Fruit fly (Drosophila melanogaster): ENCODE measurements around the gene Fer1HCH.

The Fer1HCH gene

DNA sequence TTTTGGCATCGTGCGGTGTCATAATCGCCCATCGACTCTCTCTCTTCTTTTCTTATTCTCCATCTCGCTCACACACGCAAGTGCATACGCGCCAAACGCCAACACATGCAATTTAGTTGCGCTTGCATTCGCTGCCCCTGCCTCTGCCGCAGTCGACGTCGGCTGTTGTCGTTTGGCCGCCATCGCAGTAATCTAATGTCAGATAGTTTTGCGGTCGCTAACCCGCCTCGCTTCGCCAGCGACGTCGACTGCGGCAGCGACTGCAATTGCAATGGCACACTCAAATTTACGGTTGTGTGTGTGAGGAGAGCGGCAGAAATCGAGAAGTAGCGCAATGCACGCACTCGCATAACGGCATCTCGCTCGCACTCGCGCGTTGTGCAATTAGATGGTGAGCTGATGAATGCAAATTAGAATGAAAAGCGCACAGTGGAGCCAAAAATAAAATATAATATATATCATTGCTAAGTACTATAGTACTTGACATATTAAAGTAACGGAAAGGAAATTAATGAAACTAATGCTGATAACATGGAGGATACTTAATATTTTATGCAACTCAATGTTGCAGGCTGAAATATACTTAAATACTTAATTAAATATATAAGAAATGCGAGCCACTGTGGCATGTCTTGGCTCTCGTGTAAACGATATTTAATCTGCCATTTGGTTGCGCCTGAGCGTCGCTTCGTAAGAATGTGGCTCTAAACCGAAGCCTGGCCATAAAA, 43.6 kb downstream of the Fer1HCH start (continued):
- peak; percentile 86 for TF ChIP-seq CG8119 (GFP tag; IDR thresholded peaks at IDR 0.05)
- no peak for TF ChIP-seq CG10669 (GFP tag; optimal IDR thresholded peaks at IDR 0.05)
- TF ChIP-seq svp (GFP tag): no peak
- peak; percentile 39 for TF ChIP-seq pdm3 (GFP tag; optimal IDR thresholded peaks at IDR 0.05)
- TF ChIP-seq fkh (GFP tag; optimal IDR thresholded peaks at IDR 0.05): no peak
- peak; percentile 76 for TF ChIP-seq Eip78C (GFP tag)
- no peak for TF ChIP-seq cyc (GFP tag; optimal IDR thresholded peaks at IDR 0.05)
- TF ChIP-seq Smox (GFP tag; optimal IDR thresholded peaks at IDR 0.05): no peak
- no peak for TF ChIP-seq CG11902 (GFP tag; optimal IDR thresholded peaks at IDR 0.05)
- no peak for TF ChIP-seq Hr38 (GFP tag; optimal IDR thresholded peaks at IDR 0.05)
- peak; percentile 90 for TF ChIP-seq CG6276 (GFP tag; optimal IDR thresholded peaks at IDR 0.05)
- peak; percentile 55 for TF ChIP-seq net (GFP tag; optimal IDR thresholded peaks at IDR 0.05)
- no peak for TF ChIP-seq CG6792 (GFP tag; optimal IDR thresholded peaks at IDR 0.05)
- no peak for TF ChIP-seq CG34406 (GFP tag; optimal IDR thresholded peaks at IDR 0.05)
- TF ChIP-seq lz (GFP tag; optimal IDR thresholded peaks at IDR 0.05): no peak
- TF ChIP-seq CG4318 (GFP tag; optimal IDR thresholded peaks at IDR 0.05): peak; percentile 82
- TF ChIP-seq spab (GFP tag; optimal IDR thresholded peaks at IDR 0.05): no peak
- peak; percentile 33 for TF ChIP-seq CG10631 (GFP tag; optimal IDR thresholded peaks at IDR 0.05)
- TF ChIP-seq vri (GFP tag; optimal IDR thresholded peaks at IDR 0.05): no peak
- peak in 1 of 2 experiments; percentile 69 for TF ChIP-seq salr (GFP tag; optimal IDR thresholded peaks at IDR 0.05)
- peak; percentile 35 for TF ChIP-seq CG16779 (tag; optimal IDR thresholded peaks at IDR 0.05)
- TF ChIP-seq Sox15 (GFP tag; optimal IDR thresholded peaks at IDR 0.05): no peak
- TF ChIP-seq Hr4 (GFP tag; optimal IDR thresholded peaks at IDR 0.05): peak; percentile 84

DNA sequence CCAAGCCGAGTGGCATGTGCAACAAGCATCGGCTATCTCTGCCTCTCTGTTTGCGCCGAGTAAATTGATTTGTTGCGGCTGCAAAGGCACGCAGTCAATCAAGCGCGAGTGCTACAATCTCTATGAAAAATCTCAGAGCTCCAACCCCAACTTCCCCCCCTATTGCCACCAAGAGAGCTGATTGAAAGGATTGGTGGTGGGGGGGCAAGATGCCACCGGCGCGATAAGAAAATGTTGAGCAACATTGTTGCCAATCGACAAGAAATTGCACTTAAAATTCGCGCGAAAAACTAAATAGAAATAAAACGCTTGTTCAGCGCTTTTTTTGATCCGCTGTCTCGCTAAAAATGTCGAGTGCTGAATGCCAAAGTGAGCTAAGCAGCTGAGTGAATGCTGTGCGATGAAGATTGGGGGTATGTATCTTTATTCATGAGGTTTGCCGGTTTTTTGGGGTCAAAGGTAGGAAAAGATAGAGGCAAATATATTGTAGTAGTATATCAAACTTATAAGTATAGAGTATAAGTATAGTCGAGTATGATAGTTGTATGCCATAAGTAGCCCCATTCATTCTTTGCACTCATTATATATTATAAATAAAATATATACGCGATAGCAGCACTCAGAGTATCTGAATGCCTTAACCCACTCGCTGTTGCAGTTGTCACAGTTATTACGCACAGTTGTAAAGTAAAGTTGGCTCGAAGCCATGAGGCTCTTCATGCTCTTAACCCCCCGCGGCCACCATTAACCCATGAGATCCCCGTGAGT, 44.3 kb downstream of the Fer1HCH start:
- TF ChIP-seq vri (GFP tag; optimal IDR thresholded peaks at IDR 0.05) (no peak), acj6 (GFP tag; optimal IDR thresholded peaks at IDR 0.05) (no peak), Met (GFP tag; optimal IDR thresholded peaks at IDR 0.05) (no peak), Eip75B (GFP tag; optimal IDR thresholded peaks at IDR 0.05) (no peak), fd85E (GFP tag; optimal IDR thresholded peaks at IDR 0.05) (no peak), CG11762 (GFP tag; optimal IDR thresholded peaks at IDR 0.05; ENCODE audit: insufficient read depth) (no peak), achi (GFP tag; optimal IDR thresholded peaks at IDR 0.05) (peak; percentile 11), Hr38 (GFP tag; optimal IDR thresholded peaks at IDR 0.05) (no peak), Sox102F (GFP tag; optimal IDR thresholded peaks at IDR 0.05) (no peak), Lpt (GFP tag; optimal IDR thresholded peaks at IDR 0.05) (no peak), cyc (GFP tag; optimal IDR thresholded peaks at IDR 0.05) (no peak), CG32006 (GFP tag; optimal IDR thresholded peaks at IDR 0.05) (peak; percentile 49), Hr39 (GFP tag; optimal IDR thresholded peaks at IDR 0.05) (no peak), CG6854 (GFP tag; optimal IDR thresholded peaks at IDR 0.05) (no peak), CG7368 (GFP tag; optimal IDR thresholded peaks at IDR 0.05) (no peak), pdm3 (GFP tag; optimal IDR thresholded peaks at IDR 0.05) (no peak), CG6276 (GFP tag; optimal IDR thresholded peaks at IDR 0.05) (peak; percentile 12), Ets96B (tag; optimal IDR thresholded peaks at IDR 0.05) (no peak), CG15336 (GFP tag; IDR thresholded peaks at IDR 0.05) (peak; percentile 64), CG8119 (GFP tag; IDR thresholded peaks at IDR 0.05) (peak; percentile 66), spab (GFP tag; optimal IDR thresholded peaks at IDR 0.05) (no peak), CG16779 (tag; optimal IDR thresholded peaks at IDR 0.05) (no peak), CG6163 (GFP tag; IDR thresholded peaks at IDR 0.05) (peak; percentile 39; the same call in 2 of the 3 replicates), CG9139 (GFP tag; optimal IDR thresholded peaks at IDR 0.05) (no peak), Hr4 (GFP tag; optimal IDR thresholded peaks at IDR 0.05) (peak; percentile 31), CG6808 (GFP tag; optimal IDR thresholded peaks at IDR 0.05) (no peak), OdsH (GFP tag; optimal IDR thresholded peaks at IDR 0.05) (peak; percentile 23), Smox (GFP tag; optimal IDR thresholded peaks at IDR 0.05) (no peak), CG8632 (GFP tag; optimal IDR thresholded peaks at IDR 0.05) (no peak), CG10669 (GFP tag; optimal IDR thresholded peaks at IDR 0.05) (no peak), dsx (GFP tag; optimal IDR thresholded peaks at IDR 0.05; ENCODE audit: poor library complexity, severe bottlenecking) (peak; percentile 89), salr (GFP tag; optimal IDR thresholded peaks at IDR 0.05) (peak in 1 of 2 experiments; percentile 6), CG3032 (tag; optimal IDR thresholded peaks at IDR 0.05) (no peak), fkh (GFP tag; optimal IDR thresholded peaks at IDR 0.05) (no peak), Blimp-1 (GFP tag; optimal IDR thresholded peaks at IDR 0.05) (no peak), svp (GFP tag) (no peak), CG4318 (GFP tag; optimal IDR thresholded peaks at IDR 0.05) (no peak), CG34406 (GFP tag; optimal IDR thresholded peaks at IDR 0.05) (no peak)

Measured in whole organism, prepupa.